Worm (Caenorhabditis elegans): ENCODE results near the gene ant-1.1.

Gene ant-1.1

DNA sequence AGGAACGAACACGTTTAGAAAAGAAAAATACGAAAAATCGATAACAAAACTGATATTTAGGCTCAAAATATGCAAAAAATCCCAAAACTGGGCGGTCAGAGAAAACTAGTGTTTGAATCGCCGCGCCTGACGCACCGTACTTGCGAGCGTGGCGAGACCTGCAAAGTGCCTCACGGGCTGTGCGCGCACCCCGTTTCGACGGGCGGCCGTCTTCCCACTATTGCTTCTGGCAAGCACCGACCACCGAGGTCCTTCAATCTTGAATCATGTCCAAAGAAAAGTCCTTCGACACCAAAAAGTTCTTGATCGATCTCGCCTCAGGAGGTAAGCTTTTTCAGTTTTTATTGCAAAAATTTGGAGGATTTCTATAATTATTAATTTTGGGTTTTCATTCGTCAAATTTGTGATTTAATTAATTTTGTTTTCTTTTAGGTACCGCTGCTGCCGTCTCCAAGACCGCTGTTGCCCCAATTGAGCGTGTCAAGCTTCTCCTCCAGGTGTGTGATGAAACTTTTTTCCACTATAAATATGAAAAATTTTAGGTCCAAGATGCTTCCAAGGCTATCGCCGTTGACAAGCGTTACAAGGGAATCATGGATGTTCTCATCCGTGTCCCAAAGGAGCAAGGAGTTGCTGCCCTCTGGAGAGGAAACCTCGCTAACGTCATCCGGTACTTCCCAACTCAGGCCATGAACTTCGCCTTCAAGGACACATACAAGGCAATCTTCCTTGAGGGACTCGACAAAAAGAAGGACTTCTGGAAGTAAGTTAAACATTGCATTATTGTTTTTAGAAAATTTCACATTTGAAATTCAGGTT, at the start of gene ant-1.1:
Gene ant-1.1, plus strand, starts transcription at position 199 of the 819 bp plus-strand sequence.
- peak; percentile 57 for TF ChIP-seq pqm-1 (tag; optimal IDR thresholded peaks at IDR 0.05)
- peak; percentile 93 for TF ChIP-seq ama-1 (optimal IDR thresholded peaks at IDR 0.05)
- peak; percentile 20 for TF ChIP-seq nhr-77 (tag; optimal IDR thresholded peaks at IDR 0.05)
- TF ChIP-seq ztf-11 (tag; optimal IDR thresholded peaks at IDR 0.05), result no peak
- no peak for TF ChIP-seq egl-5 (tag; optimal IDR thresholded peaks at IDR 0.05)
- TF ChIP-seq zag-1 (tag; optimal IDR thresholded peaks at IDR 0.05), result no peak
- TF ChIP-seq ceh-9 (tag; optimal IDR thresholded peaks at IDR 0.05), result no peak
- peak; percentile 41 for TF ChIP-seq unc-62 (GFP tag; optimal IDR thresholded peaks at IDR 0.05)
- TF ChIP-seq mdl-1 (tag; optimal IDR thresholded peaks at IDR 0.05), result no peak
- TF ChIP-seq fkh-2 (tag; optimal IDR thresholded peaks at IDR 0.05), result no peak
- no peak for TF ChIP-seq nhr-67 (tag; optimal IDR thresholded peaks at IDR 0.05)
- TF ChIP-seq aly-2 (tag; optimal IDR thresholded peaks at IDR 0.05), result peak; percentile 31
- TF ChIP-seq sea-2 (GFP tag; optimal IDR thresholded peaks at IDR 0.05), result no peak
- TF ChIP-seq snpc-4 (tag; optimal IDR thresholded peaks at IDR 0.05), result peak; percentile 65
- TF ChIP-seq nhr-25 (tag; optimal IDR thresholded peaks at IDR 0.05), result peak; percentile 98
- peak; percentile 98 for TF ChIP-seq nfya-1 (tag; optimal IDR thresholded peaks at IDR 0.05; ENCODE audit: insufficient read depth)
- no peak for TF ChIP-seq nhr-28 (tag; optimal IDR thresholded peaks at IDR 0.05)
- TF ChIP-seq tbx-2 (tag; optimal IDR thresholded peaks at IDR 0.05), result peak; percentile 62
- TF ChIP-seq elt-1 (tag; optimal IDR thresholded peaks at IDR 0.05), result peak; percentile 63
- peak; percentile 87 for TF ChIP-seq pha-4 (tag; optimal IDR thresholded peaks at IDR 0.05)
- TF ChIP-seq ceh-82 (tag; optimal IDR thresholded peaks at IDR 0.05), result peak; percentile 85
- peak; percentile 84 for TF ChIP-seq R02D3.7 (tag; optimal IDR thresholded peaks at IDR 0.05)
- no peak for TF ChIP-seq daf-12 (tag; optimal IDR thresholded peaks at IDR 0.05)
- peak; percentile 59 for TF ChIP-seq nhr-11 (tag; optimal IDR thresholded peaks at IDR 0.05)
- TF ChIP-seq ztf-4 (tag; optimal IDR thresholded peaks at IDR 0.05), result peak; percentile 32
- peak; percentile 71 for TF ChIP-seq hmg-11 (tag; optimal IDR thresholded peaks at IDR 0.05)
- peak; percentile 33 for TF ChIP-seq ceh-16 (tag; optimal IDR thresholded peaks at IDR 0.05)
- no peak for TF ChIP-seq nhr-237 (tag; optimal IDR thresholded peaks at IDR 0.05)
- peak; percentile 96 for TF ChIP-seq lsy-12 (tag; optimal IDR thresholded peaks at IDR 0.05)
- peak; percentile 90 for TF ChIP-seq jun-1 (tag; optimal IDR thresholded peaks at IDR 0.05)
- TF ChIP-seq nhr-43 (tag; optimal IDR thresholded peaks at IDR 0.05; ENCODE audit: poor library complexity, severe bottlenecking), result peak; percentile 93
- TF ChIP-seq nhr-12 (tag; optimal IDR thresholded peaks at IDR 0.05), result no peak
- TF ChIP-seq fos-1 (tag; optimal IDR thresholded peaks at IDR 0.05), result peak; percentile 65
- peak; percentile 78 for TF ChIP-seq egl-27 (tag; optimal IDR thresholded peaks at IDR 0.05)
- TF ChIP-seq lin-39 (tag; optimal IDR thresholded peaks at IDR 0.05), result peak; percentile 98
- no peak for TF ChIP-seq unc-39 (tag; optimal IDR thresholded peaks at IDR 0.05)
- TF ChIP-seq eor-1 (tag; optimal IDR thresholded peaks at IDR 0.05), result no peak
- TF ChIP-seq elt-3 (tag; optimal IDR thresholded peaks at IDR 0.05), result peak in 1 of 3 experiments; percentile 51
- peak; percentile 87 for TF ChIP-seq skn-1 (tag; optimal IDR thresholded peaks at IDR 0.05)
- peak; percentile 93 for TF ChIP-seq ZK546.5 (tag; optimal IDR thresholded peaks at IDR 0.05)
- no peak for TF ChIP-seq mml-1 (tag; optimal IDR thresholded peaks at IDR 0.05)
- peak; percentile 92 for TF ChIP-seq nhr-23 (tag; optimal IDR thresholded peaks at IDR 0.05)
- no peak for TF ChIP-seq nhr-76 (tag; optimal IDR thresholded peaks at IDR 0.05)
- peak; percentile 92 for TF ChIP-seq ceh-28 (tag; optimal IDR thresholded peaks at IDR 0.05)
- TF ChIP-seq fkh-10 (GFP tag; optimal IDR thresholded peaks at IDR 0.05), result peak; percentile 5
- peak; percentile 80 for TF ChIP-seq elt-2 (tag; optimal IDR thresholded peaks at IDR 0.05)
- TF ChIP-seq lin-15B (tag; optimal IDR thresholded peaks at IDR 0.05), result peak; percentile 98
